Worm (Caenorhabditis elegans): ENCODE data around the gene C49F5.3.

C49F5.3 gene

ce11 chrX:11968024-11968598, 15.3 kb downstream of the C49F5.3 start (continued):
- no peak for TF ChIP-seq ceh-79 (tag; optimal IDR thresholded peaks at IDR 0.05)
- TF ChIP-seq madf-10 (tag; optimal IDR thresholded peaks at IDR 0.05), result no peak
- no peak for TF ChIP-seq tlf-1 (GFP tag; optimal IDR thresholded peaks at IDR 0.05)
- no peak for TF ChIP-seq ceh-58 (GFP tag; IDR thresholded peaks at IDR 0.05)
- TF ChIP-seq ets-4 (GFP tag; optimal IDR thresholded peaks at IDR 0.05), result no peak
- TF ChIP-seq nfya-2 (GFP tag; IDR thresholded peaks at IDR 0.05), result no peak
- no peak for TF ChIP-seq attf-6 (GFP tag; IDR thresholded peaks at IDR 0.05)
- TF ChIP-seq tbx-9 (tag; optimal IDR thresholded peaks at IDR 0.05; ENCODE audit: borderline replicate concordance), result no peak
- no peak for TF ChIP-seq Y79H2A.3 (GFP tag; conservative IDR thresholded peaks at IDR 0.05)
- TF ChIP-seq ztf-26 (tag; optimal IDR thresholded peaks at IDR 0.05), result peak; percentile 46
- TF ChIP-seq dpff-1 (tag; optimal IDR thresholded peaks at IDR 0.05), result no peak
- no peak for TF ChIP-seq bed-1 (GFP tag; IDR thresholded peaks at IDR 0.05)
- no peak for TF ChIP-seq F39B2.1 (GFP tag; IDR thresholded peaks at IDR 0.05)
- no peak for TF ChIP-seq C17E4.6 (GFP tag; IDR thresholded peaks at IDR 0.05)
- TF ChIP-seq lin-40 (tag; optimal IDR thresholded peaks at IDR 0.05), result no peak
- no peak for TF ChIP-seq F57C9.4 (tag; optimal IDR thresholded peaks at IDR 0.05)
- TF ChIP-seq madf-8 (GFP tag; conservative IDR thresholded peaks at IDR 0.05), result no peak
- no peak for TF ChIP-seq somi-1 (GFP tag; optimal IDR thresholded peaks at IDR 0.05)
- no peak for TF ChIP-seq madf-6 (GFP tag; IDR thresholded peaks at IDR 0.05)
- TF ChIP-seq T07F8.4 (tag; optimal IDR thresholded peaks at IDR 0.05), result no peak
- TF ChIP-seq pbrm-1 (GFP tag; IDR thresholded peaks at IDR 0.05), result no peak
- no peak for TF ChIP-seq dox-1 (GFP tag; IDR thresholded peaks at IDR 0.05)
- TF ChIP-seq ceh-40 (GFP tag; IDR thresholded peaks at IDR 0.05), result no peak
- TF ChIP-seq ama-1 (optimal IDR thresholded peaks at IDR 0.05), result no peak
- TF ChIP-seq ama-1 (GFP tag; optimal IDR thresholded peaks at IDR 0.05), result no peak
- no peak for TF ChIP-seq attf-5 (GFP tag; optimal IDR thresholded peaks at IDR 0.05)
- TF ChIP-seq nfya-1 (tag; optimal IDR thresholded peaks at IDR 0.05; ENCODE audit: borderline replicate concordance, insufficient read depth), result no peak
- TF ChIP-seq egl-18 (GFP tag; IDR thresholded peaks at IDR 0.05), result no peak
- no peak for TF ChIP-seq F55B11.4 (tag; optimal IDR thresholded peaks at IDR 0.05; ENCODE audit: borderline replicate concordance, insufficient read depth)
- TF ChIP-seq bed-2 (GFP tag; IDR thresholded peaks at IDR 0.05), result no peak
- peak; percentile 12; the same call in 1 of the 2 replicates for TF ChIP-seq ceh-100 (GFP tag; IDR thresholded peaks at IDR 0.05)
- TF ChIP-seq unc-130 (GFP tag; optimal IDR thresholded peaks at IDR 0.05), result no peak
- no peak for TF ChIP-seq sptf-2 (GFP tag; optimal IDR thresholded peaks at IDR 0.05)
- TF ChIP-seq rec-8 (tag; optimal IDR thresholded peaks at IDR 0.05), result no peak
- TF ChIP-seq hrde-1 (tag; optimal IDR thresholded peaks at IDR 0.05; ENCODE audit: borderline replicate concordance), result no peak
- no peak for TF ChIP-seq dpl-1 (GFP tag; optimal IDR thresholded peaks at IDR 0.05)
- TF ChIP-seq mcd-1 (GFP tag; IDR thresholded peaks at IDR 0.05), result no peak
- TF ChIP-seq chd-7 (tag; optimal IDR thresholded peaks at IDR 0.05), result no peak
- TF ChIP-seq rcor-1 (GFP tag; IDR thresholded peaks at IDR 0.05), result peak; percentile 7; the same call in 1 of the 2 replicates
- TF ChIP-seq snpc-3.4 (tag; optimal IDR thresholded peaks at IDR 0.05), result no peak
- peak; percentile 2 for TF ChIP-seq B0261.1 (tag; optimal IDR thresholded peaks at IDR 0.05)
- no peak for TF ChIP-seq B0019.2 (GFP tag; conservative IDR thresholded peaks at IDR 0.05)
- no peak for TF ChIP-seq gei-17 (GFP tag; optimal IDR thresholded peaks at IDR 0.05)
- TF ChIP-seq F22D6.2 (tag; optimal IDR thresholded peaks at IDR 0.05), result no peak
- 0 out of 2 replicates have a peak, but pooled peaks have one; percentile 16 for TF ChIP-seq nfyb-1 (GFP tag; IDR thresholded peaks at IDR 0.05)
- TF ChIP-seq tbp1 (GFP tag; optimal IDR thresholded peaks at IDR 0.05), result no peak
